Worm (Caenorhabditis elegans): ENCODE measurements around the gene C49F5.13.

C49F5.13 gene

ce11 chrX:11974629-11975085, 13.5 kb downstream of the C49F5.13 start, which contains the start of gene set-6 (continued):
- TF ChIP-seq efl-1 (optimal IDR thresholded peaks at IDR 0.05) (peak in 1 of 2 experiments; percentile 47), efl-1 (GFP tag; optimal IDR thresholded peaks at IDR 0.05 in 1 of 2) (no peak), nhr-28 (tag; optimal IDR thresholded peaks at IDR 0.05) (no peak), lin-14 (GFP tag; optimal IDR thresholded peaks at IDR 0.05) (peak; percentile 57), nhr-85 (tag) (no peak), lin-35 (GFP tag; optimal IDR thresholded peaks at IDR 0.05) (peak in 1 of 2 experiments; percentile 7)

ce11 chrX:11982065-11982464, 20.9 kb downstream of the C49F5.13 start, which contains the start of gene nhr-167:
TSS of gene nhr-167 (minus strand) at chrX:11982085.
- TF ChIP-seq nhr-71 (tag; optimal IDR thresholded peaks at IDR 0.05), result no peak
- TF ChIP-seq dsc-1 (tag; optimal IDR thresholded peaks at IDR 0.05), result peak; percentile 76
- no peak for TF ChIP-seq egl-27 (tag; optimal IDR thresholded peaks at IDR 0.05)
- TF ChIP-seq ztf-4 (tag; optimal IDR thresholded peaks at IDR 0.05), result no peak
- TF ChIP-seq pax-3 (tag; optimal IDR thresholded peaks at IDR 0.05), result peak; percentile 8
- TF ChIP-seq efl-3 (GFP tag; optimal IDR thresholded peaks at IDR 0.05), result no peak
- no peak for TF ChIP-seq F16B12.6 (tag; optimal IDR thresholded peaks at IDR 0.05)
- peak; percentile 15 for TF ChIP-seq sox-4 (tag; optimal IDR thresholded peaks at IDR 0.05)
- no peak for TF ChIP-seq hlh-4 (tag; optimal IDR thresholded peaks at IDR 0.05)
- TF ChIP-seq efl-1 (optimal IDR thresholded peaks at IDR 0.05), result no peak
- TF ChIP-seq efl-1 (GFP tag; optimal IDR thresholded peaks at IDR 0.05 in 1 of 2), result peak in 1 of 2 experiments; percentile 77
- TF ChIP-seq jun-1 (tag; optimal IDR thresholded peaks at IDR 0.05), result no peak
- peak; percentile 0 for TF ChIP-seq swsn-7 (tag; optimal IDR thresholded peaks at IDR 0.05)
- peak; percentile 81 for TF ChIP-seq fkh-8 (tag; optimal IDR thresholded peaks at IDR 0.05)
- no peak for TF ChIP-seq ama-1 (optimal IDR thresholded peaks at IDR 0.05)
- TF ChIP-seq dpl-1 (GFP tag; optimal IDR thresholded peaks at IDR 0.05), result no peak
- TF ChIP-seq nhr-76 (tag; optimal IDR thresholded peaks at IDR 0.05), result no peak
- no peak for TF ChIP-seq elt-2 (tag; optimal IDR thresholded peaks at IDR 0.05)
- TF ChIP-seq egl-13 (tag; optimal IDR thresholded peaks at IDR 0.05), result no peak

- no peak for TF ChIP-seq alr-1 (tag; optimal IDR thresholded peaks at IDR 0.05; ENCODE audit: borderline replicate concordance)
- no peak for TF ChIP-seq pax-3 (tag; optimal IDR thresholded peaks at IDR 0.05)
- no peak for TF ChIP-seq nhr-71 (tag; optimal IDR thresholded peaks at IDR 0.05)
- TF ChIP-seq egl-13 (tag; optimal IDR thresholded peaks at IDR 0.05), result no peak
- TF ChIP-seq blmp-1 (tag; optimal IDR thresholded peaks at IDR 0.05), result no peak
- TF ChIP-seq vab-15 (tag; optimal IDR thresholded peaks at IDR 0.05), result no peak
- TF ChIP-seq nhr-76 (tag; optimal IDR thresholded peaks at IDR 0.05), result no peak
- TF ChIP-seq unc-62 (GFP tag; optimal IDR thresholded peaks at IDR 0.05), result no peak
- no peak for TF ChIP-seq efl-1 (optimal IDR thresholded peaks at IDR 0.05)
- TF ChIP-seq efl-1 (GFP tag; optimal IDR thresholded peaks at IDR 0.05 in 1 of 2), result no peak
- TF ChIP-seq irx-1 (tag; optimal IDR thresholded peaks at IDR 0.05), result no peak
- TF ChIP-seq rnt-1 (tag; optimal IDR thresholded peaks at IDR 0.05), result no peak
- TF ChIP-seq aly-2 (tag; optimal IDR thresholded peaks at IDR 0.05), result no peak
- TF ChIP-seq ama-1 (optimal IDR thresholded peaks at IDR 0.05), result no peak
- TF ChIP-seq C16A3.4 (tag; optimal IDR thresholded peaks at IDR 0.05), result no peak
- no peak for TF ChIP-seq snu-23 (GFP tag; optimal IDR thresholded peaks at IDR 0.05)
Measured at ce11 chrX:11983576-11984061, 22.4 kb downstream of the C49F5.13 start, which contains the start of gene C49F5.3. TSS of gene C49F5.3 (minus strand) at chrX:11983626.

ce11 chrX:11985887-11986286, 24.7 kb downstream of the C49F5.13 start, which contains the start of gene C49F5.5:
TSS of gene C49F5.5 (plus strand) at chrX:11986187.
- no peak for TF ChIP-seq alr-1 (tag; optimal IDR thresholded peaks at IDR 0.05; ENCODE audit: borderline replicate concordance)
- TF ChIP-seq fkh-8 (tag; optimal IDR thresholded peaks at IDR 0.05), result no peak
- no peak for TF ChIP-seq skn-1 (tag; optimal IDR thresholded peaks at IDR 0.05)
- TF ChIP-seq unc-130 (tag; optimal IDR thresholded peaks at IDR 0.05), result no peak
- no peak for TF ChIP-seq snpc-4 (tag; optimal IDR thresholded peaks at IDR 0.05)
- TF ChIP-seq hpl-2 (GFP tag; optimal IDR thresholded peaks at IDR 0.05), result no peak
- TF ChIP-seq isw-1 (GFP tag; IDR thresholded peaks at IDR 0.05), result no peak
- no peak for TF ChIP-seq jun-1 (tag; optimal IDR thresholded peaks at IDR 0.05)
